Fruit fly (Drosophila melanogaster) whole organism, embryonic: ENCODE data around the gene CG4101.

Experiments
- Bteb2 ChIP-seq: fragments of 200-800 bp; sonication (Bioruptor generic); optimal IDR thresholded peaks from 2 replicates; lab custom pipeline; 2016; ENCODE audit warnings: missing biosample characterization, missing genetic modification characterization
- CG10274 ChIP-seq: fragments of 200-800 bp; sonication (Bioruptor generic); optimal IDR thresholded peaks from 3 replicates; lab custom pipeline; 2017; ENCODE audit warnings: missing biosample characterization, mild to moderate bottlenecking, missing genetic modification characterization
- CG10543 ChIP-seq: fragments of 200-800 bp; sonication (Bioruptor generic); optimal IDR thresholded peaks from 3 replicates; lab custom pipeline; 2017; ENCODE audit warnings: missing biosample characterization, mild to moderate bottlenecking, missing genetic modification characterization, moderate library complexity
- CG10565 ChIP-seq: fragments of 200-800 bp; sonication (Bioruptor generic); optimal IDR thresholded peaks from 3 replicates; lab custom pipeline; 2016; ENCODE audit warnings: missing biosample characterization, mild to moderate bottlenecking, missing genetic modification characterization
- CG10959 ChIP-seq: fragments of 200-800 bp; sonication (Bioruptor generic); IDR thresholded peaks from 2 replicates; pipeline ENCODE4 v1.3.6; 2022; ENCODE audit warnings: missing biosample characterization, missing genetic modification characterization
- CG11398 ChIP-seq: fragments of 200-800 bp; sonication (Bioruptor generic); optimal IDR thresholded peaks from 2 replicates; lab custom pipeline; 2016; ENCODE audit warnings: missing biosample characterization, missing genetic modification characterization
- CG12391 ChIP-seq: fragments of 200-800 bp; sonication (Bioruptor generic); optimal IDR thresholded peaks from 3 replicates; lab custom pipeline; 2018; ENCODE audit warnings: missing biosample characterization, mild to moderate bottlenecking, missing genetic modification characterization, moderate library complexity
- CG12659 ChIP-seq: fragments of 200-800 bp; sonication (Bioruptor generic); optimal IDR thresholded peaks from 3 replicates; lab custom pipeline; 2017; ENCODE audit warnings: mild to moderate bottlenecking, missing biosample characterization, missing genetic modification reagents, missing genetic modification characterization
- CG13287 ChIP-seq: fragments of 200-800 bp; sonication (Bioruptor generic); IDR thresholded peaks from 2 replicates; pipeline ENCODE4 v1.3.6; 2022; ENCODE audit warnings: missing biosample characterization, missing genetic modification characterization; ENCODE audit not compliant: partially characterized antibody
- CG13624 ChIP-seq: fragments of 200-800 bp; sonication (Bioruptor generic); optimal IDR thresholded peaks from 2 replicates; lab custom pipeline; 2016; ENCODE audit warnings: missing biosample characterization, missing genetic modification characterization
- CG15514 ChIP-seq: fragments of 200-800 bp; sonication (Bioruptor generic); optimal IDR thresholded peaks from 3 replicates; lab custom pipeline; 2017; ENCODE audit warnings: missing biosample characterization, missing genetic modification characterization, mild to moderate bottlenecking, moderate library complexity, missing genetic modification reagents
- CG18011 ChIP-seq: fragments of 200-800 bp; sonication (Bioruptor generic); optimal IDR thresholded peaks from 2 replicates; lab custom pipeline; 2017; ENCODE audit warnings: missing biosample characterization, missing genetic modification characterization, mild to moderate bottlenecking, moderate library complexity, missing genotype
- CG2129 ChIP-seq: fragments of 200-800 bp; sonication (Bioruptor generic); IDR thresholded peaks from 2 replicates; pipeline ENCODE4 v1.3.6; 2022; ENCODE audit warnings: missing biosample characterization, missing genetic modification characterization; ENCODE audit not compliant: partially characterized antibody
- CG31441 ChIP-seq: fragments of 200-800 bp; sonication (Bioruptor generic); IDR thresholded peaks from 2 replicates; pipeline ENCODE4 v1.3.6; 2022; ENCODE audit warnings: missing biosample characterization, missing genetic modification characterization
- CG3163 ChIP-seq: fragments of 200-800 bp; sonication (Bioruptor generic); optimal IDR thresholded peaks from 3 replicates; lab custom pipeline; 2016; ENCODE audit warnings: missing biosample characterization, missing genetic modification characterization
- CG32772 ChIP-seq: fragments of 200-800 bp; sonication (Bioruptor generic); IDR thresholded peaks from 2 replicates; pipeline ENCODE4 v1.3.6; 2022; ENCODE audit warnings: missing biosample characterization, missing genetic modification characterization
- CG34224 ChIP-seq: fragments of 200-800 bp; sonication (Bioruptor generic); IDR thresholded peaks from 3 replicates; pipeline ENCODE4 v1.3.6; 2022; ENCODE audit warnings: missing biosample characterization, missing genetic modification characterization; ENCODE audit not compliant: partially characterized antibody
- CG4282 ChIP-seq: fragments of 200-800 bp; sonication (Bioruptor generic); optimal IDR thresholded peaks from 2 replicates; lab custom pipeline; 2016; ENCODE audit warnings: missing biosample characterization, missing genetic modification characterization
- CG5245 ChIP-seq: fragments of 200-800 bp; sonication (Bioruptor generic); optimal IDR thresholded peaks from 3 replicates; lab custom pipeline; 2016; ENCODE audit warnings: missing biosample characterization, missing genetic modification characterization
- CG6689 ChIP-seq: fragments of 200-800 bp; sonication (Bioruptor generic); IDR thresholded peaks from 2 replicates; pipeline ENCODE4 v1.3.6; 2022; ENCODE audit warnings: missing biosample characterization, missing genetic modification characterization
- CG6791 ChIP-seq: fragments of 200-800 bp; sonication (Bioruptor generic); IDR thresholded peaks from 3 replicates; pipeline ENCODE4 v1.3.6; 2022; ENCODE audit warnings: missing biosample characterization, missing genetic modification characterization; ENCODE audit not compliant: partially characterized antibody
- CG7271 ChIP-seq: fragments of 200-800 bp; sonication (Bioruptor generic); optimal IDR thresholded peaks from 2 replicates; lab custom pipeline; 2018; ENCODE audit warnings: missing biosample characterization, mild to moderate bottlenecking, missing genetic modification characterization, moderate library complexity
- CG7839 ChIP-seq: fragments of 200-800 bp; sonication (Bioruptor generic); optimal IDR thresholded peaks from 3 replicates; lab custom pipeline; 2018; ENCODE audit warnings: missing biosample characterization, mild to moderate bottlenecking, missing genetic modification characterization, moderate library complexity
- CG9609 ChIP-seq: fragments of 200-800 bp; sonication (Bioruptor generic); optimal IDR thresholded peaks from 3 replicates; lab custom pipeline; 2016; ENCODE audit warnings: missing biosample characterization, missing genetic modification characterization
- E2f2 ChIP-seq: fragments of 200-800 bp; sonication (Bioruptor generic); IDR thresholded peaks from 2 replicates; pipeline ENCODE4 v1.3.6; 2022; ENCODE audit warnings: missing biosample characterization, missing genetic modification characterization
- HmgZ ChIP-seq: fragments of 200-800 bp; sonication (Bioruptor generic); optimal IDR thresholded peaks from 2 replicates; lab custom pipeline; 2018; ENCODE audit warnings: missing biosample characterization, mild to moderate bottlenecking, missing genetic modification characterization
- Hsf ChIP-seq: fragments of 200-800 bp; sonication (Bioruptor generic); optimal IDR thresholded peaks from 3 replicates; lab custom pipeline; 2016; ENCODE audit warnings: missing biosample characterization, missing genetic modification characterization
- NK7.1 ChIP-seq: fragments of 200-800 bp; sonication (Bioruptor generic); optimal IDR thresholded peaks from 3 replicates; lab custom pipeline; 2016; ENCODE audit warnings: missing biosample characterization, missing genetic modification characterization
- Opbp ChIP-seq: fragments of 200-800 bp; sonication (Bioruptor generic); IDR thresholded peaks from 3 replicates; pipeline ENCODE4 v1.3.6; 2022; ENCODE audit warnings: missing biosample characterization, missing genetic modification characterization; ENCODE audit not compliant: partially characterized antibody
- Rfx ChIP-seq: fragments of 200-800 bp; sonication (Bioruptor generic); IDR thresholded peaks from 2 replicates; pipeline ENCODE4 v1.3.6; 2022; ENCODE audit warnings: missing biosample characterization, missing genetic modification characterization
- ase ChIP-seq: fragments of 200-800 bp; sonication (Bioruptor generic); IDR thresholded peaks from 3 replicates; pipeline ENCODE4 v1.3.6; 2022; ENCODE audit warnings: missing biosample characterization, missing genetic modification characterization
- bsh ChIP-seq, 2 experiments: fragments of 200-800 bp; sonication (Bioruptor generic); optimal IDR thresholded peaks; 2 replicates each; lab custom pipeline; 2017 to 2018; ENCODE audit warnings: mild to moderate bottlenecking in 2 of 2, missing biosample characterization in 2 of 2, missing genetic modification characterization in 2 of 2, moderate library complexity in 1 of 2
- corto ChIP-seq: fragments of 200-800 bp; sonication (Bioruptor generic); optimal IDR thresholded peaks from 2 replicates; lab custom pipeline; 2016; ENCODE audit warnings: missing biosample characterization, mild to moderate bottlenecking, missing genetic modification characterization, moderate library complexity
- ems ChIP-seq: fragments of 200-800 bp; sonication (Bioruptor generic); optimal IDR thresholded peaks from 3 replicates; lab custom pipeline; 2016; ENCODE audit warnings: missing biosample characterization, missing genetic modification characterization
- hb ChIP-seq: fragments of 200-800 bp; sonication (Bioruptor generic); IDR thresholded peaks from 3 replicates; pipeline ENCODE4 v1.3.6; 2022; ENCODE audit warnings: missing biosample characterization, missing genetic modification characterization; ENCODE audit not compliant: partially characterized antibody
- ind ChIP-seq: fragments of 200-800 bp; sonication (Bioruptor generic); optimal IDR thresholded peaks from 3 replicates; lab custom pipeline; 2016; ENCODE audit warnings: missing biosample characterization, missing genetic modification characterization
- lola ChIP-seq, 3 experiments: fragments of >200 bp in 2 of 3; fragments of 200-800 bp in 1 of 3; sonication (Bioruptor generic) in 1 of 3; optimal IDR thresholded peaks; 2 replicates each; lab custom pipeline; 2017 to 2019; ENCODE audit warnings: missing biosample characterization in 3 of 3, missing genetic modification characterization in 3 of 3, mild to moderate bottlenecking in 1 of 3, moderate library complexity in 1 of 3
- nerfin-1 ChIP-seq: fragments of 200-800 bp; sonication (Bioruptor generic); optimal IDR thresholded peaks from 3 replicates; lab custom pipeline; 2019; ENCODE audit warnings: missing biosample characterization, mild to moderate bottlenecking, missing genetic modification characterization, moderate library complexity
- peb ChIP-seq: fragments of 200-800 bp; sonication (Bioruptor generic); IDR thresholded peaks from 2 replicates; pipeline ENCODE4 v1.3.6; 2022; ENCODE audit warnings: missing biosample characterization, missing genetic modification characterization
- sens ChIP-seq: fragments of 200-800 bp; sonication (Bioruptor generic); peaks from one replicate; lab custom pipeline; 2016; ENCODE audit warnings: missing biosample characterization, missing genetic modification characterization
- sima ChIP-seq: fragments of 200-800 bp; sonication (Bioruptor generic); optimal IDR thresholded peaks from 2 replicates; lab custom pipeline; 2016; ENCODE audit warnings: missing biosample characterization, missing genetic modification characterization
- slp2 ChIP-seq: fragments of 200-800 bp; sonication (Bioruptor generic); optimal IDR thresholded peaks from 2 replicates; lab custom pipeline; 2016; ENCODE audit warnings: missing biosample characterization, missing genetic modification characterization
- stwl ChIP-seq: fragments of 200-800 bp; sonication (Bioruptor generic); optimal IDR thresholded peaks from 3 replicates; lab custom pipeline; 2018; ENCODE audit warnings: missing biosample characterization, mild to moderate bottlenecking, missing genetic modification characterization, moderate library complexity
- tin ChIP-seq: fragments of 200-800 bp; sonication (Bioruptor generic); optimal IDR thresholded peaks from 3 replicates; lab custom pipeline; 2016; ENCODE audit warnings: missing biosample characterization, missing genetic modification characterization
- tio ChIP-seq: fragments of 200-800 bp; sonication (Bioruptor generic); optimal IDR thresholded peaks from 2 replicates; lab custom pipeline; 2017; ENCODE audit warnings: missing biosample characterization, missing genetic modification characterization, inconsistent platforms
- tll ChIP-seq, 2 experiments: fragments of 200-800 bp in 1 of 2; fragments of >200 bp in 1 of 2; sonication (Bioruptor generic) in 1 of 2; optimal IDR thresholded peaks; 2 replicates each; lab custom pipeline; 2017 to 2019; ENCODE audit warnings: missing biosample characterization in 2 of 2, missing genetic modification characterization in 2 of 2, mild to moderate bottlenecking in 1 of 2, moderate library complexity in 1 of 2
- twi ChIP-seq: fragments of 200-800 bp; optimal IDR thresholded peaks from 2 replicates; lab custom pipeline; 2019; ENCODE audit warnings: missing biosample characterization, mild to moderate bottlenecking, missing genetic modification characterization, moderate library complexity
- zfh2 ChIP-seq: fragments of 200-800 bp; sonication (Bioruptor generic); optimal IDR thresholded peaks from 2 replicates; lab custom pipeline; 2016; ENCODE audit warnings: missing biosample characterization, missing genetic modification characterization

Gene CG4101

dm6 chr3L:16582678-16583315 lies 29.5 kb upstream of the CG4101 start, which contains the start of gene Rpn12 (continued):
- no peak for TF ChIP-seq tll (GFP tag; optimal IDR thresholded peaks at IDR 0.05; lab: Kevin White, UChicago)
- peak; percentile 61 for TF ChIP-seq Rfx (GFP tag; lab: Robert Waterston, UW)
- TF ChIP-seq CG13287 = peak; percentile 85
- peak; percentile 85 for TF ChIP-seq CG6791 (GFP tag; lab: Robert Waterston, UW)
- TF ChIP-seq CG12659 (GFP tag; lab: Kevin White, UChicago) = peak; percentile 43
- peak in 1 of 2 experiments; percentile 1 for TF ChIP-seq bsh (GFP tag; optimal IDR thresholded peaks at IDR 0.05; lab: Kevin White, UChicago)
- TF ChIP-seq corto = no peak
- peak; percentile 16 for TF ChIP-seq HmgZ (tag; lab: Kevin White, UChicago)
- peak; percentile 83 for TF ChIP-seq CG34224 (GFP tag; lab: Robert Waterston, UW)
- TF ChIP-seq E2f2 (GFP tag; lab: Robert Waterston, UW) = peak; percentile 40; the same call in 1 of the 2 replicates
- TF ChIP-seq Bteb2 (GFP tag; lab: Kevin White, UChicago) = peak; percentile 65
- no peak for TF ChIP-seq CG18011
- TF ChIP-seq CG11398 (GFP tag; lab: Kevin White, UChicago) = no peak
- TF ChIP-seq CG15514 (GFP tag; lab: Kevin White, UChicago) = peak; percentile 53
- no peak for TF ChIP-seq ems (GFP tag; lab: Kevin White, UChicago)
- peak; percentile 70 for TF ChIP-seq stwl (tag; lab: Kevin White, UChicago)
- TF ChIP-seq slp2 = peak; percentile 37
- peak; percentile 29 for TF ChIP-seq zfh2 (GFP tag; lab: Kevin White, UChicago)
- peak; percentile 54 for TF ChIP-seq CG10543 (GFP tag; lab: Kevin White, UChicago)
- peak; percentile 37 for TF ChIP-seq ind (GFP tag; lab: Kevin White, UChicago)
- TF ChIP-seq NK7.1 (GFP tag; lab: Kevin White, UChicago) = no peak
- no peak for TF ChIP-seq peb (GFP tag; lab: Robert Waterston, UW)
- no peak for TF ChIP-seq twi (tag; lab: Kevin White, UChicago)
- no peak for TF ChIP-seq CG3163
- TF ChIP-seq hb (GFP tag; lab: Robert Waterston, UW) = peak; percentile 81
- TF ChIP-seq CG5245 (GFP tag; lab: Kevin White, UChicago) = no peak
- TF ChIP-seq CG10274 (GFP tag; lab: Kevin White, UChicago) = no peak
- no peak for TF ChIP-seq CG4282
- TF ChIP-seq CG31441 = 0 out of 2 replicates have a peak, but pooled peaks have one; percentile 29
- no peak for TF ChIP-seq ase
- peak; percentile 7 for TF ChIP-seq Hsf (GFP tag; lab: Kevin White, UChicago)
- no peak for TF ChIP-seq CG32772 (GFP tag; lab: Robert Waterston, UW)
- TF ChIP-seq CG7271 (tag; lab: Kevin White, UChicago) = no peak
- TF ChIP-seq CG6689 (GFP tag; lab: Robert Waterston, UW) = 0 out of 2 replicates have a peak, but pooled peaks have one; percentile 16
- no peak for TF ChIP-seq CG10959 (GFP tag; lab: Robert Waterston, UW)
- TF ChIP-seq Opbp (GFP tag; lab: Robert Waterston, UW) = peak; percentile 78; the same call in 2 of the 3 replicates
- TF ChIP-seq CG2129 (GFP tag; lab: Robert Waterston, UW) = peak; percentile 72; the same call in 1 of the 2 replicates
- TF ChIP-seq tin = peak; percentile 5
- no peak for TF ChIP-seq CG10565 (GFP tag; lab: Kevin White, UChicago)
- peak; percentile 57 for TF ChIP-seq CG12391 (tag; lab: Kevin White, UChicago)
- no peak for TF ChIP-seq sima
- peak in 1 of 3 experiments; percentile 23 for TF ChIP-seq lola (GFP tag; optimal IDR thresholded peaks at IDR 0.05; lab: Kevin White, UChicago)
- TF ChIP-seq sens (GFP tag; lab: Kevin White, UChicago) = peak; percentile 93
- no peak for TF ChIP-seq tio
- TF ChIP-seq CG9609 (GFP tag; lab: Kevin White, UChicago) = no peak
- TF ChIP-seq nerfin-1 (tag; lab: Kevin White, UChicago) = peak; percentile 29
- TF ChIP-seq CG7839 = peak; percentile 17
- peak; percentile 43 for TF ChIP-seq CG13624
